Fruit fly (Drosophila melanogaster) whole organism, embryonic: ENCODE measurements around the gene Wdfy2.

Experiments used
- Ada2b ChIP-seq: fragments of 200-800 bp; sonication (Bioruptor generic); IDR thresholded peaks from 2 replicates; pipeline ENCODE4 v1.3.6; 2022; ENCODE audit warnings: missing biosample characterization, missing genetic modification characterization
- CG1024 ChIP-seq: fragments of 200-800 bp; sonication (Bioruptor generic); IDR thresholded peaks from 2 replicates; pipeline ENCODE4 v1.3.6; 2022; ENCODE audit warnings: missing biosample characterization, missing genetic modification characterization
- CG10267 ChIP-seq: fragments of 200-800 bp; sonication (Bioruptor generic); optimal IDR thresholded peaks from 2 replicates; lab custom pipeline; 2018; ENCODE audit warnings: missing biosample characterization, mild to moderate bottlenecking, missing genetic modification characterization, moderate library complexity
- CG10431 ChIP-seq: fragments of 200-800 bp; sonication (Bioruptor generic); optimal IDR thresholded peaks from 3 replicates; lab custom pipeline; 2018; ENCODE audit warnings: missing biosample characterization, mild to moderate bottlenecking, missing genetic modification characterization
- CG11247 ChIP-seq: fragments of 200-800 bp; sonication (Bioruptor generic); IDR thresholded peaks from 2 replicates; pipeline ENCODE4 v1.3.6; 2022; ENCODE audit warnings: missing biosample characterization, missing genetic modification characterization
- CG12104 ChIP-seq: fragments of 200-800 bp; sonication (Bioruptor generic); optimal IDR thresholded peaks from 3 replicates; lab custom pipeline; 2016; ENCODE audit warnings: missing biosample characterization, missing genetic modification characterization
- CG12219 ChIP-seq: fragments of 200-800 bp; sonication (Bioruptor generic); optimal IDR thresholded peaks from 3 replicates; lab custom pipeline; 2018; ENCODE audit warnings: missing biosample characterization, mild to moderate bottlenecking, missing genetic modification characterization
- CG12744 ChIP-seq: fragments of 200-800 bp; sonication (Bioruptor generic); optimal IDR thresholded peaks from 2 replicates; lab custom pipeline; 2016; ENCODE audit warnings: missing biosample characterization, missing genetic modification characterization
- CG15011 ChIP-seq: fragments of 200-800 bp; sonication (Bioruptor generic); optimal IDR thresholded peaks from 3 replicates; lab custom pipeline; 2018; ENCODE audit warnings: missing biosample characterization, mild to moderate bottlenecking, missing genetic modification characterization
- CG18476 ChIP-seq: fragments of 200-800 bp; sonication (Bioruptor generic); optimal IDR thresholded peaks from 2 replicates; lab custom pipeline; 2016; ENCODE audit warnings: missing biosample characterization, mild to moderate bottlenecking, missing genetic modification characterization
- CG2129 ChIP-seq: fragments of 200-800 bp; sonication (Bioruptor generic); IDR thresholded peaks from 2 replicates; pipeline ENCODE4 v1.3.6; 2022; ENCODE audit warnings: missing biosample characterization, missing genetic modification characterization; ENCODE audit not compliant: partially characterized antibody
- CG2678 ChIP-seq: fragments of 200-800 bp; sonication (Bioruptor generic); optimal IDR thresholded peaks from 3 replicates; lab custom pipeline; 2019; ENCODE audit warnings: missing biosample characterization, mild to moderate bottlenecking, missing genetic modification characterization, moderate library complexity
- CG32767 ChIP-seq: fragments of 200-800 bp; sonication (Bioruptor generic); IDR thresholded peaks from 2 replicates; pipeline ENCODE4 v1.3.6; 2022; ENCODE audit warnings: missing biosample characterization, missing genetic modification characterization
- CG6654 ChIP-seq: fragments of 200-800 bp; sonication (Bioruptor generic); optimal IDR thresholded peaks from 2 replicates; lab custom pipeline; 2017; ENCODE audit warnings: missing biosample characterization, mild to moderate bottlenecking, missing genetic modification characterization
- CG7786 ChIP-seq: fragments of 200-800 bp; sonication (Bioruptor generic); optimal IDR thresholded peaks from 2 replicates; lab custom pipeline; 2016; ENCODE audit warnings: missing biosample characterization, missing genetic modification characterization
- CG7928 ChIP-seq: fragments of 200-800 bp; sonication (Bioruptor generic); optimal IDR thresholded peaks from 2 replicates; lab custom pipeline; 2017; ENCODE audit warnings: missing biosample characterization, mild to moderate bottlenecking, missing genetic modification characterization
- CG7963 ChIP-seq: fragments of 200-800 bp; sonication (Bioruptor generic); IDR thresholded peaks from 3 replicates; pipeline ENCODE4 v1.3.6; 2022; ENCODE audit warnings: missing biosample characterization, missing genetic modification characterization; ENCODE audit not compliant: partially characterized antibody
- CG8089 ChIP-seq: fragments of 200-800 bp; sonication (Bioruptor generic); optimal IDR thresholded peaks from 3 replicates; lab custom pipeline; 2016; ENCODE audit warnings: missing biosample characterization, missing genetic modification characterization
- CG8388 ChIP-seq: fragments of 200-800 bp; sonication (Bioruptor generic); optimal IDR thresholded peaks from 2 replicates; lab custom pipeline; 2019; ENCODE audit warnings: missing biosample characterization, mild to moderate bottlenecking, missing genetic modification characterization, moderate library complexity
- CG9215 ChIP-seq: fragments of 200-800 bp; sonication (Bioruptor generic); IDR thresholded peaks from 2 replicates; pipeline ENCODE4 v1.3.6; 2022; ENCODE audit warnings: missing biosample characterization, missing genetic modification characterization
- CG9609 ChIP-seq: fragments of 200-800 bp; sonication (Bioruptor generic); optimal IDR thresholded peaks from 3 replicates; lab custom pipeline; 2016; ENCODE audit warnings: missing biosample characterization, missing genetic modification characterization
- CG9876 ChIP-seq: fragments of 200-800 bp; sonication (Bioruptor generic); optimal IDR thresholded peaks from 2 replicates; lab custom pipeline; 2016; ENCODE audit warnings: missing biosample characterization, missing genetic modification characterization
- Dip2 ChIP-seq: fragments of 200-800 bp; sonication (Bioruptor generic); IDR thresholded peaks from 2 replicates; pipeline ENCODE4 v1.3.6; 2022; ENCODE audit warnings: missing biosample characterization, missing genetic modification characterization
- Dp ChIP-seq: fragments of 200-800 bp; sonication (Bioruptor generic); optimal IDR thresholded peaks from 2 replicates; lab custom pipeline; 2018; ENCODE audit warnings: missing biosample characterization, mild to moderate bottlenecking, missing genetic modification characterization, moderate library complexity
- Gug ChIP-seq: fragments of 200-800 bp; sonication (Bioruptor generic); IDR thresholded peaks from 4 replicates; pipeline ENCODE4 v1.3.6; 2022; ENCODE audit warnings: missing biosample characterization, missing genetic modification characterization
- Mad ChIP-seq: fragments of 200-800 bp; sonication (Bioruptor generic); optimal IDR thresholded peaks from 2 replicates; lab custom pipeline; 2016; ENCODE audit warnings: missing biosample characterization, missing genetic modification characterization
- Opbp ChIP-seq: fragments of 200-800 bp; sonication (Bioruptor generic); IDR thresholded peaks from 3 replicates; pipeline ENCODE4 v1.3.6; 2022; ENCODE audit warnings: missing biosample characterization, missing genetic modification characterization; ENCODE audit not compliant: partially characterized antibody
- Poxn ChIP-seq: fragments of 200-800 bp; sonication (Bioruptor generic); IDR thresholded peaks from 2 replicates; pipeline ENCODE4 v1.3.6; 2022; ENCODE audit warnings: missing biosample characterization, missing genetic modification characterization
- Ravus ChIP-seq: fragments of 200-800 bp; sonication (Bioruptor generic); IDR thresholded peaks from 2 replicates; pipeline ENCODE4 v1.3.6; 2022; ENCODE audit warnings: missing biosample characterization, missing genetic modification characterization
- Taf1 ChIP-seq: fragments of 200-800 bp; sonication (Bioruptor generic); IDR thresholded peaks from 2 replicates; pipeline ENCODE4 v1.3.6; 2022; ENCODE audit warnings: missing biosample characterization, missing genetic modification characterization
- br ChIP-seq: fragments of >200 bp; optimal IDR thresholded peaks from 2 replicates; lab custom pipeline; 2017
- cas ChIP-seq: fragments of 200-800 bp; sonication (Bioruptor generic); IDR thresholded peaks from 2 replicates; pipeline ENCODE4 v1.3.6; 2022; ENCODE audit warnings: missing biosample characterization, missing genetic modification characterization
- chm ChIP-seq: fragments of 200-800 bp; sonication (Bioruptor generic); IDR thresholded peaks from 2 replicates; pipeline ENCODE4 v1.3.6; 2022; ENCODE audit warnings: missing biosample characterization, missing genetic modification characterization
- dpn ChIP-seq, 2 experiments: fragments of 200-800 bp; sonication (Bioruptor generic); optimal IDR thresholded peaks; 3 replicates each; lab custom pipeline; 2016; ENCODE audit warnings: missing biosample characterization in 2 of 2, missing genetic modification characterization in 2 of 2
- dysf ChIP-seq: fragments of 200-800 bp; sonication (Bioruptor generic); IDR thresholded peaks from 3 replicates; pipeline ENCODE4 v1.3.6; 2022; ENCODE audit warnings: missing biosample characterization, missing genetic modification characterization
- eyg ChIP-seq: fragments of 200-800 bp; sonication (Bioruptor generic); optimal IDR thresholded peaks from 3 replicates; lab custom pipeline; 2016; ENCODE audit warnings: missing biosample characterization, missing genetic modification characterization
- fd3F ChIP-seq: fragments of 200-800 bp; sonication (Bioruptor generic); optimal IDR thresholded peaks from 2 replicates; lab custom pipeline; 2018; ENCODE audit warnings: missing biosample characterization, mild to moderate bottlenecking, missing genetic modification characterization, moderate library complexity
- fru ChIP-seq: fragments of >200 bp; optimal IDR thresholded peaks from 2 replicates; lab custom pipeline; 2017
- hkb ChIP-seq, 2 experiments: fragments of 200-800 bp in 1 of 2; fragments of >200 bp in 1 of 2; sonication (Bioruptor generic) in 1 of 2; IDR thresholded peaks in 1 of 2; optimal IDR thresholded peaks in 1 of 2; 2 replicates each; pipeline versions ENCODE4 v1.3.6 to Lab custom; 2017 to 2022; ENCODE audit warnings: missing biosample characterization in 1 of 2, missing genetic modification characterization in 1 of 2
- kni ChIP-seq: fragments of 200-800 bp; sonication (Bioruptor generic); optimal IDR thresholded peaks from 3 replicates; lab custom pipeline; 2017; ENCODE audit warnings: mild to moderate bottlenecking, missing biosample characterization, missing genetic modification reagents, missing genetic modification characterization
- mld ChIP-seq: fragments of 200-800 bp; sonication (Bioruptor generic); IDR thresholded peaks from 3 replicates; pipeline ENCODE4 v1.3.6; 2022; ENCODE audit warnings: missing biosample characterization, missing genetic modification characterization; ENCODE audit not compliant: partially characterized antibody
- nom ChIP-seq: fragments of 200-800 bp; sonication (Bioruptor generic); optimal IDR thresholded peaks from 2 replicates; lab custom pipeline; 2017; ENCODE audit warnings: missing biosample characterization, missing genetic modification characterization, mild to moderate bottlenecking, moderate library complexity, missing genetic modification reagents
- oc ChIP-seq: fragments of 200-800 bp; sonication (Bioruptor generic); optimal IDR thresholded peaks from 2 replicates; lab custom pipeline; 2018; ENCODE audit warnings: missing biosample characterization, mild to moderate bottlenecking, missing genetic modification characterization, moderate library complexity
- peb ChIP-seq: fragments of 200-800 bp; sonication (Bioruptor generic); IDR thresholded peaks from 2 replicates; pipeline ENCODE4 v1.3.6; 2022; ENCODE audit warnings: missing biosample characterization, missing genetic modification characterization
- pho ChIP-seq: fragments of 200-800 bp; sonication (Bioruptor generic); optimal IDR thresholded peaks from 2 replicates; lab custom pipeline; 2016; ENCODE audit warnings: missing biosample characterization, missing genetic modification characterization
- phol ChIP-seq: fragments of 200-800 bp; sonication (Bioruptor generic); optimal IDR thresholded peaks from 3 replicates; lab custom pipeline; 2018; ENCODE audit warnings: missing biosample characterization, mild to moderate bottlenecking, missing genetic modification characterization, moderate library complexity
- sens-2 ChIP-seq: fragments of 200-800 bp; sonication (Bioruptor generic); IDR thresholded peaks from 2 replicates; pipeline ENCODE4 v1.3.6; 2022; ENCODE audit warnings: missing biosample characterization, missing genetic modification characterization
- slou ChIP-seq: fragments of 200-800 bp; sonication (Bioruptor generic); optimal IDR thresholded peaks from 3 replicates; lab custom pipeline; 2016; ENCODE audit warnings: missing biosample characterization, missing genetic modification characterization
- tio ChIP-seq: fragments of 200-800 bp; sonication (Bioruptor generic); optimal IDR thresholded peaks from 2 replicates; lab custom pipeline; 2017; ENCODE audit warnings: missing biosample characterization, missing genetic modification characterization, inconsistent platforms
- vnd ChIP-seq: fragments of 200-800 bp; sonication (Bioruptor generic); IDR thresholded peaks from 3 replicates; pipeline ENCODE4 v1.3.6; 2022; ENCODE audit warnings: missing biosample characterization, missing genetic modification characterization; ENCODE audit not compliant: partially characterized antibody
- wor ChIP-seq: fragments of 200-800 bp; sonication (Bioruptor generic); IDR thresholded peaks from 2 replicates; pipeline ENCODE4 v1.3.6; 2022; ENCODE audit warnings: missing biosample characterization, missing genetic modification characterization

Gene Wdfy2

dm6 chr2L:10426534-10427048 lies 3.5 kb downstream of the Wdfy2 start, which contains the start of the genes SmB and KdelR (continued):
- TF ChIP-seq CG7786 (no peak), Dp (peak; percentile 55), CG9215 (GFP tag; lab: Robert Waterston, UW) (no peak), Taf1 (GFP tag; lab: Robert Waterston, UW) (no peak), oc (tag; lab: Kevin White, UChicago) (no peak), Ravus (no peak), Ada2b (no peak), CG9609 (GFP tag; lab: Kevin White, UChicago) (no peak), Gug (GFP tag; lab: Robert Waterston, UW) (no peak), CG8388 (GFP tag; lab: Kevin White, UChicago) (peak; percentile 21), CG18476 (GFP tag; lab: Kevin White, UChicago) (peak; percentile 7), CG11247 (no peak), cas (no peak), chm (GFP tag; lab: Robert Waterston, UW) (no peak), CG10431 (GFP tag; lab: Kevin White, UChicago) (peak; percentile 20), fru (lab: Kevin White, UChicago) (no peak), mld (peak; percentile 76; the same call in 2 of the 3 replicates), vnd (GFP tag; lab: Robert Waterston, UW) (peak; percentile 89; the same call in 2 of the 3 replicates), CG6654 (no peak), Dip2 (no peak), CG12219 (no peak), CG7963 (GFP tag; lab: Robert Waterston, UW) (peak; percentile 76), eyg (GFP tag; lab: Kevin White, UChicago) (no peak), phol (tag; lab: Kevin White, UChicago) (peak; percentile 83), CG10267 (peak; percentile 73), wor (GFP tag; lab: Robert Waterston, UW) (no peak), CG2129 (GFP tag; lab: Robert Waterston, UW) (peak; percentile 31; the same call in 1 of the 2 replicates), pho (GFP tag; lab: Kevin White, UChicago) (no peak), CG8089 (GFP tag; lab: Kevin White, UChicago) (no peak), peb (GFP tag; lab: Robert Waterston, UW) (no peak), slou (GFP tag; lab: Kevin White, UChicago) (no peak), dysf (GFP tag; lab: Robert Waterston, UW) (no peak), br (lab: Kevin White, UChicago) (no peak), sens-2 (GFP tag; lab: Robert Waterston, UW) (no peak), hkb (optimal IDR thresholded peaks at IDR 0.05; lab: Kevin White, UChicago) (no peak), hkb (GFP tag; IDR thresholded peaks at IDR 0.05; lab: Robert Waterston, UW) (no peak), CG9876 (GFP tag; lab: Kevin White, UChicago) (no peak), tio (GFP tag; lab: Kevin White, UChicago) (no peak), Mad (no peak), CG7928 (GFP tag; lab: Kevin White, UChicago) (no peak), CG12104 (GFP tag; lab: Kevin White, UChicago) (no peak), Poxn (GFP tag; lab: Robert Waterston, UW) (no peak), CG1024 (GFP tag; lab: Robert Waterston, UW) (no peak), CG12744 (GFP tag; lab: Kevin White, UChicago) (no peak), nom (GFP tag; lab: Kevin White, UChicago) (peak; percentile 4), fd3F (GFP tag; lab: Kevin White, UChicago) (no peak), Opbp (GFP tag; lab: Robert Waterston, UW) (peak; percentile 64; the same call in 2 of the 3 replicates), CG15011 (GFP tag; lab: Kevin White, UChicago) (no peak), CG2678 (tag; lab: Kevin White, UChicago) (no peak), CG32767 (GFP tag; lab: Robert Waterston, UW) (no peak), kni (GFP tag; lab: Kevin White, UChicago) (no peak), dpn (GFP tag; optimal IDR thresholded peaks at IDR 0.05; lab: Kevin White, UChicago) (peak in 1 of 2 experiments; percentile 13)
